Worm (Caenorhabditis elegans): ENCODE data around the gene alfa-1.

ce11 chrII:7708540-7708939 is 46.2 kb upstream of the alfa-1 start, which contains the start of gene B0495.9:
- no peak for TF ChIP-seq nhr-25 (tag; optimal IDR thresholded peaks at IDR 0.05)
- TF ChIP-seq unc-55 (GFP tag; optimal IDR thresholded peaks at IDR 0.05), result peak; percentile 68
- no peak for TF ChIP-seq fos-1 (tag; optimal IDR thresholded peaks at IDR 0.05)
- no peak for TF ChIP-seq snpc-4 (tag; optimal IDR thresholded peaks at IDR 0.05)
- peak; percentile 31 for TF ChIP-seq lin-11 (tag; optimal IDR thresholded peaks at IDR 0.05)
- TF ChIP-seq C34F6.9 (tag; optimal IDR thresholded peaks at IDR 0.05), result peak; percentile 44
- no peak for TF ChIP-seq aly-2 (tag; optimal IDR thresholded peaks at IDR 0.05)
- TF ChIP-seq lsy-2 (tag; optimal IDR thresholded peaks at IDR 0.05), result peak; percentile 13 to 65
- peak; percentile 33 for TF ChIP-seq nhr-11 (tag; optimal IDR thresholded peaks at IDR 0.05)
- TF ChIP-seq sma-9 (GFP tag; optimal IDR thresholded peaks at IDR 0.05), result peak; percentile 14
- TF ChIP-seq sma-9 (tag; optimal IDR thresholded peaks at IDR 0.05), result no peak
- peak; percentile 19 for TF ChIP-seq egl-27 (tag; optimal IDR thresholded peaks at IDR 0.05)
- TF ChIP-seq mab-5 (tag; optimal IDR thresholded peaks at IDR 0.05), result no peak

Measured in whole organism, L2 larva.